Worm (Caenorhabditis elegans): ENCODE results near the gene clec-54.

ce11 chrV:14522514-14522913, 45.8 kb downstream of the clec-54 start, which contains the start of gene C53A5.16:
- TF ChIP-seq dao-5 (tag; optimal IDR thresholded peaks at IDR 0.05) (no peak), him-1 (tag; optimal IDR thresholded peaks at IDR 0.05) (no peak)

Data from whole organism, L4/young adult.